Fruit fly (Drosophila melanogaster) whole organism, embryonic: ENCODE data around the gene sni.

Source experiments
- ATbp ChIP-seq: fragments of 200-800 bp; sonication (Bioruptor generic); optimal IDR thresholded peaks from 2 replicates; lab custom pipeline; 2017; ENCODE audit warnings: missing biosample characterization, mild to moderate bottlenecking, missing genetic modification characterization, missing genetic modification reagents
- Ada2b ChIP-seq: fragments of 200-800 bp; sonication (Bioruptor generic); IDR thresholded peaks from 2 replicates; pipeline ENCODE4 v1.3.6; 2022; ENCODE audit warnings: missing biosample characterization, missing genetic modification characterization
- Adf1 ChIP-seq: fragments of 200-800 bp; sonication (Bioruptor generic); IDR thresholded peaks from 2 replicates; pipeline ENCODE4 v1.3.6; 2022; ENCODE audit warnings: missing biosample characterization, missing genetic modification characterization
- Blimp-1 ChIP-seq: fragments of 200-800 bp; sonication (Bioruptor generic); optimal IDR thresholded peaks from 3 replicates; lab custom pipeline; 2018; ENCODE audit warnings: missing biosample characterization, missing genetic modification characterization, mild to moderate bottlenecking, moderate library complexity, missing genetic modification reagents
- CG10431 ChIP-seq: fragments of 200-800 bp; sonication (Bioruptor generic); optimal IDR thresholded peaks from 3 replicates; lab custom pipeline; 2018; ENCODE audit warnings: missing biosample characterization, mild to moderate bottlenecking, missing genetic modification characterization
- CG10543 ChIP-seq: fragments of 200-800 bp; sonication (Bioruptor generic); optimal IDR thresholded peaks from 3 replicates; lab custom pipeline; 2017; ENCODE audit warnings: missing biosample characterization, mild to moderate bottlenecking, missing genetic modification characterization, moderate library complexity
- CG10979 ChIP-seq: fragments of 200-800 bp; sonication (Bioruptor generic); optimal IDR thresholded peaks from 2 replicates; lab custom pipeline; 2018; ENCODE audit warnings: missing biosample characterization, mild to moderate bottlenecking, missing genetic modification characterization, moderate library complexity
- CG12769 ChIP-seq: fragments of 200-800 bp; sonication (Bioruptor generic); optimal IDR thresholded peaks from 2 replicates; lab custom pipeline; 2019; ENCODE audit warnings: missing biosample characterization, mild to moderate bottlenecking, missing genetic modification characterization, moderate library complexity
- CG14014 ChIP-seq: fragments of 200-800 bp; sonication (Bioruptor generic); IDR thresholded peaks from 2 replicates; pipeline ENCODE4 v1.3.6; 2022; ENCODE audit warnings: missing biosample characterization, missing genetic modification characterization
- CG14441 ChIP-seq: fragments of 200-800 bp; sonication (Bioruptor generic); IDR thresholded peaks from 2 replicates; pipeline ENCODE4 v1.3.6; 2022; ENCODE audit warnings: missing biosample characterization, missing genetic modification characterization
- CG15514 ChIP-seq: fragments of 200-800 bp; sonication (Bioruptor generic); optimal IDR thresholded peaks from 3 replicates; lab custom pipeline; 2017; ENCODE audit warnings: missing biosample characterization, missing genetic modification characterization, mild to moderate bottlenecking, moderate library complexity, missing genetic modification reagents
- CG15601 ChIP-seq: fragments of 200-800 bp; sonication (Bioruptor generic); optimal IDR thresholded peaks from 3 replicates; lab custom pipeline; 2019; ENCODE audit warnings: missing biosample characterization, mild to moderate bottlenecking, missing genetic modification characterization, moderate library complexity
- CG18619 ChIP-seq: fragments of 200-800 bp; sonication (Bioruptor generic); optimal IDR thresholded peaks from 3 replicates; lab custom pipeline; 2017; ENCODE audit warnings: missing biosample characterization, mild to moderate bottlenecking, missing genetic modification characterization
- CG2678 ChIP-seq: fragments of 200-800 bp; sonication (Bioruptor generic); optimal IDR thresholded peaks from 3 replicates; lab custom pipeline; 2019; ENCODE audit warnings: missing biosample characterization, mild to moderate bottlenecking, missing genetic modification characterization, moderate library complexity
- CG32772 ChIP-seq: fragments of 200-800 bp; sonication (Bioruptor generic); IDR thresholded peaks from 2 replicates; pipeline ENCODE4 v1.3.6; 2022; ENCODE audit warnings: missing biosample characterization, missing genetic modification characterization
- CG34376 ChIP-seq: fragments of 200-800 bp; sonication (Bioruptor generic); optimal IDR thresholded peaks from 2 replicates; lab custom pipeline; 2018; ENCODE audit warnings: missing biosample characterization, mild to moderate bottlenecking, missing genetic modification characterization
- CG5180 ChIP-seq: fragments of 200-800 bp; sonication (Bioruptor generic); optimal IDR thresholded peaks from 3 replicates; lab custom pipeline; 2017; ENCODE audit warnings: missing biosample characterization, missing genetic modification characterization, mild to moderate bottlenecking, moderate library complexity, missing genetic modification reagents
- CG6765 ChIP-seq: fragments of 200-800 bp; sonication (Bioruptor generic); optimal IDR thresholded peaks from 3 replicates; lab custom pipeline; 2017; ENCODE audit warnings: missing biosample characterization, mild to moderate bottlenecking, missing genetic modification characterization
- CG6813 ChIP-seq: fragments of 200-800 bp; sonication (Bioruptor generic); optimal IDR thresholded peaks from 2 replicates; lab custom pipeline; 2017; ENCODE audit warnings: missing biosample characterization, missing genetic modification characterization, mild to moderate bottlenecking, moderate library complexity, missing genetic modification reagents
- CG7372 ChIP-seq: fragments of 200-800 bp; sonication (Bioruptor generic); IDR thresholded peaks from 2 replicates; pipeline ENCODE4 v1.3.6; 2022; ENCODE audit warnings: missing biosample characterization, missing genetic modification characterization
- CG8281 ChIP-seq: fragments of 200-800 bp; sonication (Bioruptor generic); optimal IDR thresholded peaks from 2 replicates; lab custom pipeline; 2018; ENCODE audit warnings: missing biosample characterization, mild to moderate bottlenecking, missing genetic modification characterization, moderate library complexity
- ERR ChIP-seq: fragments of 200-800 bp; sonication (Bioruptor generic); optimal IDR thresholded peaks from 2 replicates; lab custom pipeline; 2016; ENCODE audit warnings: missing biosample characterization, missing genetic modification characterization
- Fer1 ChIP-seq: fragments of 200-800 bp; sonication (Bioruptor generic); optimal IDR thresholded peaks from 2 replicates; lab custom pipeline; 2017; ENCODE audit warnings: missing biosample characterization, mild to moderate bottlenecking, missing genetic modification characterization
- H15 ChIP-seq: fragments of 200-800 bp; sonication (Bioruptor generic); IDR thresholded peaks from 3 replicates; pipeline ENCODE4 v1.3.6; 2022; ENCODE audit warnings: missing biosample characterization, missing genetic modification characterization
- HHEX ChIP-seq: fragments of 200-800 bp; sonication (Bioruptor generic); optimal IDR thresholded peaks from 3 replicates; lab custom pipeline; 2017; ENCODE audit warnings: missing biosample characterization, mild to moderate bottlenecking, missing genetic modification characterization, missing genetic modification reagents
- Hey ChIP-seq: fragments of 200-800 bp; sonication (Bioruptor generic); optimal IDR thresholded peaks from 3 replicates; lab custom pipeline; 2018; ENCODE audit warnings: missing biosample characterization, mild to moderate bottlenecking, missing genetic modification characterization
- Meics ChIP-seq: fragments of 200-800 bp; sonication (Bioruptor generic); optimal IDR thresholded peaks from 2 replicates; lab custom pipeline; 2017; ENCODE audit warnings: missing biosample characterization, mild to moderate bottlenecking, missing genetic modification characterization
- Mes4 ChIP-seq: fragments of 200-800 bp; sonication (Bioruptor generic); optimal IDR thresholded peaks from 2 replicates; lab custom pipeline; 2016; ENCODE audit warnings: missing biosample characterization, missing genetic modification characterization
- Spps ChIP-seq: fragments of 200-800 bp; sonication (Bioruptor generic); optimal IDR thresholded peaks from 2 replicates; lab custom pipeline; 2018; ENCODE audit warnings: missing biosample characterization, mild to moderate bottlenecking, missing genetic modification characterization
- Vsx1 ChIP-seq: fragments of 200-800 bp; sonication (Bioruptor generic); optimal IDR thresholded peaks from 2 replicates; lab custom pipeline; 2017; ENCODE audit warnings: missing biosample characterization, mild to moderate bottlenecking, missing genetic modification characterization, missing genetic modification reagents
- YL-1 ChIP-seq: fragments of 200-800 bp; sonication (Bioruptor generic); optimal IDR thresholded peaks from 3 replicates; lab custom pipeline; 2017; ENCODE audit warnings: missing biosample characterization, mild to moderate bottlenecking, missing genetic modification characterization
- cwo ChIP-seq: fragments of 200-800 bp; sonication (Bioruptor generic); optimal IDR thresholded peaks from 3 replicates; lab custom pipeline; 2017; ENCODE audit warnings: missing biosample characterization, missing genetic modification characterization, mild to moderate bottlenecking, moderate library complexity, missing genetic modification reagents
- dimm ChIP-seq: fragments of 200-800 bp; sonication (Bioruptor generic); IDR thresholded peaks from 2 replicates; pipeline ENCODE4 v1.3.6; 2022; ENCODE audit warnings: missing biosample characterization, missing genetic modification characterization
- dysf ChIP-seq: fragments of 200-800 bp; sonication (Bioruptor generic); IDR thresholded peaks from 3 replicates; pipeline ENCODE4 v1.3.6; 2022; ENCODE audit warnings: missing biosample characterization, missing genetic modification characterization
- exex ChIP-seq: fragments of 200-800 bp; sonication (Bioruptor generic); optimal IDR thresholded peaks from 4 replicates; lab custom pipeline; 2018; ENCODE audit warnings: missing biosample characterization, mild to moderate bottlenecking, missing genetic modification characterization, moderate library complexity
- gsb-n ChIP-seq: fragments of 200-800 bp; sonication (Bioruptor generic); optimal IDR thresholded peaks from 3 replicates; lab custom pipeline; 2018; ENCODE audit warnings: missing biosample characterization, mild to moderate bottlenecking, missing genetic modification characterization
- hth ChIP-seq: fragments of >200 bp; optimal IDR thresholded peaks from 2 replicates; lab custom pipeline; 2017; ENCODE audit warnings: inconsistent platforms
- jigr1 ChIP-seq: fragments of 200-800 bp; sonication (Bioruptor generic); IDR thresholded peaks from 3 replicates; pipeline ENCODE4 v1.3.6; 2022; ENCODE audit warnings: missing biosample characterization, missing genetic modification characterization
- kay ChIP-seq: fragments of 200-800 bp; sonication (Bioruptor generic); optimal IDR thresholded peaks from 2 replicates; lab custom pipeline; 2016; ENCODE audit warnings: missing biosample characterization, missing genetic modification characterization
- ken ChIP-seq: fragments of 200-800 bp; sonication (Bioruptor generic); IDR thresholded peaks from 3 replicates; pipeline ENCODE4 v1.3.6; 2022; ENCODE audit warnings: missing biosample characterization, missing genetic modification characterization
- kni ChIP-seq: fragments of 200-800 bp; sonication (Bioruptor generic); optimal IDR thresholded peaks from 3 replicates; lab custom pipeline; 2017; ENCODE audit warnings: mild to moderate bottlenecking, missing biosample characterization, missing genetic modification reagents, missing genetic modification characterization
- lab ChIP-seq: fragments of 200-800 bp; sonication (Bioruptor generic); optimal IDR thresholded peaks from 3 replicates; lab custom pipeline; 2017; ENCODE audit warnings: missing biosample characterization, missing genetic modification characterization, mild to moderate bottlenecking, moderate library complexity, missing genetic modification reagents
- pan ChIP-seq, 4 experiments: fragments of >200 bp in 3 of 4; fragments of 200-800 bp in 1 of 4; sonication (Bioruptor generic) in 1 of 4; optimal IDR thresholded peaks in 3 of 4; IDR thresholded peaks in 1 of 4; 2 replicates each; pipeline versions ENCODE4 v1.3.6 to Lab custom; 2017 to 2022; ENCODE audit warnings: missing biosample characterization in 2 of 4, missing genetic modification characterization in 2 of 4, mixed read lengths in 1 of 4
- salm ChIP-seq: fragments of 200-800 bp; sonication (Bioruptor generic); optimal IDR thresholded peaks from 2 replicates; lab custom pipeline; 2018; ENCODE audit warnings: missing biosample characterization, mild to moderate bottlenecking, missing genetic modification characterization
- sob ChIP-seq: fragments of 200-800 bp; sonication (Bioruptor generic); IDR thresholded peaks from 2 replicates; pipeline ENCODE4 v1.3.6; 2022; ENCODE audit warnings: missing biosample characterization, missing genetic modification characterization
- sqz ChIP-seq: fragments of 200-800 bp; sonication (Bioruptor generic); optimal IDR thresholded peaks from 3 replicates; lab custom pipeline; 2018; ENCODE audit warnings: missing biosample characterization, mild to moderate bottlenecking, missing genetic modification characterization
- ttk ChIP-seq: fragments of 200-800 bp; sonication (Bioruptor generic); IDR thresholded peaks from 2 replicates; pipeline ENCODE4 v2.1.2; 2022; ENCODE audit warnings: missing biosample characterization, missing genetic modification characterization
- tup ChIP-seq: fragments of 200-800 bp; sonication (Bioruptor generic); optimal IDR thresholded peaks from 2 replicates; lab custom pipeline; 2016; ENCODE audit warnings: missing biosample characterization, mild to moderate bottlenecking, missing genetic modification characterization, moderate library complexity

sni gene

DNA sequence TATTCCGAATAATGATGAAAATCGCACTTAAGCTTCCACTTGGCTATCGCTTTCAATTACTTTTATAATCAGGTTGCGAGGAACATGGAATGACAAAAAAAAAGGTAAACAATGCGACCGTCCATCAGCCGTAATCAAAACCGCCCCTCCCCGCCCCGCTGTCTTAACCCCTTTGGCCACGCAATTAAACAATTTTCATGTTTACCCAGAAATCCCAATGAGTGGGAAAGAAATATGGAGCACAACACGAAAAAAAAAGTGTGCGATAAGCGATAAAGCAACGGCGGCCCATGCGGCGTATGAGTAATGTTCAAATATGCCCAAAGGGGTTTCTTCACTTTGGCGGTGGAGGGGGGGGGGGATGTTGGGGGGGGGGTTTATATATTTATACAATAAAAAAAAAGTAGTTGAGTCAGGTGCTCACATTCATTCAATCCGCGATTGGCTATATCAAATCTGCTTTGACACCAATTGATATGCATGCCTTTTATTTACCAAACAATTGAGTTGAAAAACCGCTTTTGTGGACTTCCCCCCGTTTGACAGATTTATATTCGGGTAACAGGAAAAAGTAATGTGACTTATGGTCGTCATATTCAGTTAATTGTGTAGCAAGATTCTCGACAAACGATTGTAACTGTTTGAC is 44.8 kb downstream of the sni start (continued):
- TF ChIP-seq CG14441 (GFP tag; lab: Robert Waterston, UW) (0 out of 2 replicates have a peak, but pooled peaks have one; percentile 8), dysf (peak; percentile 28; the same call in 1 of the 3 replicates), Hey (tag; lab: Kevin White, UChicago) (peak; percentile 41), dimm (GFP tag; lab: Robert Waterston, UW) (no peak), Blimp-1 (peak; percentile 14), CG15514 (peak; percentile 22), salm (tag; lab: Kevin White, UChicago) (peak; percentile 4), Meics (GFP tag; lab: Kevin White, UChicago) (peak; percentile 25), gsb-n (tag; lab: Kevin White, UChicago) (no peak), CG6765 (GFP tag; lab: Kevin White, UChicago) (no peak), CG15601 (peak; percentile 13), CG6813 (GFP tag; lab: Kevin White, UChicago) (peak; percentile 11), tup (GFP tag; lab: Kevin White, UChicago) (no peak), CG5180 (GFP tag; lab: Kevin White, UChicago) (peak; percentile 44), H15 (GFP tag; lab: Robert Waterston, UW) (no peak), CG12769 (peak; percentile 69), jigr1 (GFP tag; lab: Robert Waterston, UW) (no peak), ttk (GFP tag; lab: Robert Waterston, UW) (no peak), sob (GFP tag; lab: Robert Waterston, UW) (0 out of 2 replicates have a peak, but pooled peaks have one; percentile 8), CG2678 (tag; lab: Kevin White, UChicago) (peak; percentile 29), CG18619 (GFP tag; lab: Kevin White, UChicago) (peak; percentile 24), pan (optimal IDR thresholded peaks at IDR 0.05; lab: Kevin White, UChicago) (no peak), pan (GFP tag; optimal IDR thresholded peaks at IDR 0.05 in 1 of 2, IDR thresholded peaks at IDR 0.05 in 1 of 2) (peak in 1 of 2 experiments; percentile 13), Ada2b (GFP tag; lab: Robert Waterston, UW) (no peak), CG7372 (GFP tag; lab: Robert Waterston, UW) (peak; percentile 61; the same call in 1 of the 2 replicates), CG10431 (GFP tag; lab: Kevin White, UChicago) (peak; percentile 8), lab (GFP tag; lab: Kevin White, UChicago) (peak; percentile 82), YL-1 (GFP tag; lab: Kevin White, UChicago) (no peak), CG8281 (tag; lab: Kevin White, UChicago) (peak; percentile 52), CG14014 (GFP tag; lab: Robert Waterston, UW) (no peak; the same call in 1 of the 2 replicates), Spps (tag; lab: Kevin White, UChicago) (no peak), kay (GFP tag; lab: Kevin White, UChicago) (peak; percentile 37), HHEX (GFP tag; lab: Kevin White, UChicago) (peak; percentile 12), CG10543 (GFP tag; lab: Kevin White, UChicago) (peak; percentile 74), sqz (GFP tag; lab: Kevin White, UChicago) (peak; percentile 95), Fer1 (GFP tag; lab: Kevin White, UChicago) (peak; percentile 7), CG34376 (GFP tag; lab: Kevin White, UChicago) (peak; percentile 65), ERR (GFP tag; lab: Kevin White, UChicago) (no peak), CG32772 (peak; percentile 47; the same call in 1 of the 2 replicates), cwo (peak; percentile 74), hth (no peak), ATbp (GFP tag; lab: Kevin White, UChicago) (peak; percentile 11), CG10979 (tag; lab: Kevin White, UChicago) (no peak), kni (GFP tag; lab: Kevin White, UChicago) (peak; percentile 33), Mes4 (GFP tag; lab: Kevin White, UChicago) (no peak), ken (GFP tag; lab: Robert Waterston, UW) (no peak), Adf1 (peak; percentile 32; the same call in 1 of the 2 replicates), Vsx1 (GFP tag; lab: Kevin White, UChicago) (peak; percentile 63), exex (tag; lab: Kevin White, UChicago) (peak; percentile 95)
